Fruit fly (Drosophila melanogaster): Measurements from ENCODE around the gene CG7215.
A peak's percentile ranks its signal among the peaks of the same experiment; 100 is the strongest.

Gene CG7215

DNA sequence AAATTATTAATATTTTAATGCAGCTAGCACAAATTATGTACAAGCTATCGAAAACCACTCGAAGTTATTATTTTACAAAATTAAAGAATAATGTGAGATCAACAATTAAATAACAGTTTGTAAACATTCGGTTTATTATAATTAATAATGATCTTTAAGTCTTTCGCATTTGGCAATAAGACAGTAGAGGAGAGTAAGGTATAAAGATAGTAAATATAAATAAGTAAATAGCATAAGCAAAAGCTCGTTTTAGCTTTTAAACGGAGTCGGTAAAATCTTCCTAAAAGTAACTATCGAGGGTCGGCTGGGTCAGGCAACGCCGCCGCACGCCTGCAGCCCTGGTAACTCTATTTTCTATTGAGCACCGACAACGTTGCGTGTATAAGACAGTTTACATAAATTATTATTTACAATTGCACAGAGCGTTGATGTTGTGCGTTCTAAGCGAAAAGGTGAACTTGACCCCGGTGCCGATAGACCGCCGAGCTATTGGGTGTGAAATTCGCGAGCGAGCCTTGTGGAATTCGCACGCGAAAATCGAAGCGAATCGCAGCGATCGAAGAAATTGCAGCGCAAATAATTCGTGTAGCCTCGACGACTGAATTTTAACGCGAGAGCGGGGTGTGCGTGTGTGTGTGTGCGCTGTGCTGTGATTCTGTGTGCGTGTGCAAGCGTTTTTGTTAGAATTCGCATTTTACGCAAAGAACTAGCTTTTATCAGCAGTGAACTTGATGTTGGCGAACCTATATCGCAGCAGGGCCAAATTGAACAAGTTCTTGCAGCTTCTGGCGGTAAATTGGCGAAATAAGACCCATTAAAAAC, 554 bp upstream of the CG7215 start, which contains the start of gene wrd (continued):
- TF ChIP-seq Hr51 (GFP tag; optimal IDR thresholded peaks at IDR 0.05) (peak in 1 of 2 experiments; percentile 40), CG16863 (GFP tag; optimal IDR thresholded peaks at IDR 0.05) (no peak), dan (GFP tag; IDR thresholded peaks at IDR 0.05) (no peak), az2 (GFP tag; optimal IDR thresholded peaks at IDR 0.05) (no peak), CG15011 (GFP tag; optimal IDR thresholded peaks at IDR 0.05) (no peak), gro (GFP tag; optimal IDR thresholded peaks at IDR 0.05) (no peak), CG4424 (GFP tag; optimal IDR thresholded peaks at IDR 0.05) (peak; percentile 2), h (optimal IDR thresholded peaks at IDR 0.05) (no peak), Fer1 (GFP tag; optimal IDR thresholded peaks at IDR 0.05) (peak; percentile 13), fd64A (GFP tag; optimal IDR thresholded peaks at IDR 0.05) (no peak), Nf-YB (GFP tag; optimal IDR thresholded peaks at IDR 0.05) (no peak), Sox102F (GFP tag; optimal IDR thresholded peaks at IDR 0.05) (peak; percentile 11), Dp (GFP tag; optimal IDR thresholded peaks at IDR 0.05) (no peak), CG14050 (GFP tag; IDR thresholded peaks at IDR 0.05) (no peak), jumu (GFP tag; optimal IDR thresholded peaks at IDR 0.05) (no peak), Neu2 (GFP tag; optimal IDR thresholded peaks at IDR 0.05; ENCODE audit: borderline replicate concordance) (no peak), chif (GFP tag; optimal IDR thresholded peaks at IDR 0.05) (no peak), Asciz (GFP tag; optimal IDR thresholded peaks at IDR 0.05) (no peak), Scr (GFP tag; IDR thresholded peaks at IDR 0.05; ENCODE audit: partially characterized antibody) (no peak; the same call in 1 of the 2 replicates), E2f2 (GFP tag; IDR thresholded peaks at IDR 0.05) (no peak), CG1647 (GFP tag; optimal IDR thresholded peaks at IDR 0.05) (no peak), pho (GFP tag; optimal IDR thresholded peaks at IDR 0.05) (no peak), CG7928 (GFP tag; optimal IDR thresholded peaks at IDR 0.05) (peak; percentile 86), CG10366 (GFP tag; IDR thresholded peaks at IDR 0.05) (no peak), CG1024 (GFP tag; IDR thresholded peaks at IDR 0.05) (no peak), crp (GFP tag; optimal IDR thresholded peaks at IDR 0.05) (no peak), klu (GFP tag; IDR thresholded peaks at IDR 0.05) (no peak), CG16813 (GFP tag; IDR thresholded peaks at IDR 0.05; ENCODE audit: partially characterized antibody) (no peak), CG13287 (GFP tag; IDR thresholded peaks at IDR 0.05; ENCODE audit: partially characterized antibody) (peak; percentile 62), wdn (GFP tag; IDR thresholded peaks at IDR 0.05) (no peak), CG17568 (GFP tag; optimal IDR thresholded peaks at IDR 0.05) (no peak), ranshi (GFP tag; IDR thresholded peaks at IDR 0.05) (no peak), CG11696 (GFP tag; IDR thresholded peaks at IDR 0.05) (no peak), CG14860 (GFP tag; IDR thresholded peaks at IDR 0.05; ENCODE audit: partially characterized antibody) (no peak), crol (GFP tag; IDR thresholded peaks at IDR 0.05) (no peak), nmo (GFP tag; optimal IDR thresholded peaks at IDR 0.05) (peak; percentile 38), dati (GFP tag; IDR thresholded peaks at IDR 0.05) (no peak), Sin3A (optimal IDR thresholded peaks at IDR 0.05) (no peak), Tbp (GFP tag; optimal IDR thresholded peaks at IDR 0.05) (no peak), CG8944 (GFP tag; optimal IDR thresholded peaks at IDR 0.05) (no peak), CoRest (tag; optimal IDR thresholded peaks at IDR 0.05) (peak; percentile 54), dimm (GFP tag; IDR thresholded peaks at IDR 0.05) (no peak), dysf (GFP tag; IDR thresholded peaks at IDR 0.05) (0 out of 3 replicates have a peak, but pooled peaks have one; percentile 27), inv (GFP tag; IDR thresholded peaks at IDR 0.05; ENCODE audit: partially characterized antibody) (no peak), NFAT (GFP tag; IDR thresholded peaks at IDR 0.05) (peak; percentile 50; the same call in 1 of the 2 replicates), slbo (GFP tag; IDR thresholded peaks at IDR 0.05) (peak; percentile 50; the same call in 1 of the 2 replicates), dmrt11E (tag; optimal IDR thresholded peaks at IDR 0.05) (peak; percentile 42), CG6175 (GFP tag; IDR thresholded peaks at IDR 0.05) (no peak), rib (GFP tag; IDR thresholded peaks at IDR 0.05) (peak; percentile 81; the same call in 1 of the 2 replicates), bab2 (GFP tag; optimal IDR thresholded peaks at IDR 0.05) (peak; percentile 6)
